Worm (Caenorhabditis elegans) whole organism, young adult: Measurements from ENCODE around the gene nhr-104.

Experiments
- F33H1.4 ChIP-seq: fragments of 200-800 bp; sonication (Bioruptor generic); IDR thresholded peaks from 2 replicates; pipeline ENCODE4 v1.3.6; 2022; ENCODE audit warnings: missing genetic modification reagents, missing genetic modification characterization, missing compliant biosample characterization
- F55B11.4 ChIP-seq: sonication (generic microtip); optimal IDR thresholded peaks from 2 replicates; lab custom pipeline; 2016; ENCODE audit warnings: missing compliant biosample characterization, missing genetic modification characterization, borderline replicate concordance; ENCODE audit not compliant: insufficient read depth
- ama-1 ChIP-seq, 3 experiments: fragments of 150-350 bp in 1 of 3; sonication (generic microtip) in 2 of 3; optimal IDR thresholded peaks; 2 replicates each; lab custom pipeline; 2014 to 2018; ENCODE audit warnings: missing biosample characterization in 2 of 3, missing genetic modification characterization in 2 of 3, missing genetic modification reagents in 2 of 3
- bed-2 ChIP-seq: fragments of 200-800 bp; sonication (Bioruptor generic); IDR thresholded peaks from 2 replicates; pipeline ENCODE4 v1.3.6; 2022; ENCODE audit warnings: missing genetic modification reagents, missing genetic modification characterization, missing compliant biosample characterization
- ceh-27 ChIP-seq: fragments of 200-800 bp; sonication (Bioruptor generic); optimal IDR thresholded peaks from 2 replicates; lab custom pipeline; 2018; ENCODE audit warnings: mild to moderate bottlenecking, missing genetic modification characterization, moderate library complexity, missing compliant biosample characterization
- efl-1 ChIP-seq: fragments of 150-350 bp; optimal IDR thresholded peaks from 2 replicates; lab custom pipeline; 2014; ENCODE audit warnings: missing biosample characterization, missing genetic modification reagents, missing genetic modification characterization
- nfya-2 ChIP-seq: fragments of 200-800 bp; sonication (Bioruptor generic); IDR thresholded peaks from 2 replicates; pipeline ENCODE4 v1.3.6; 2022; ENCODE audit warnings: missing genetic modification reagents, missing genetic modification characterization, missing compliant biosample characterization
- unc-62 ChIP-seq: fragments of 150-350 bp; optimal IDR thresholded peaks from 2 replicates; lab custom pipeline; 2014; ENCODE audit warnings: missing biosample characterization, missing genetic modification reagents, missing genetic modification characterization

DNA sequence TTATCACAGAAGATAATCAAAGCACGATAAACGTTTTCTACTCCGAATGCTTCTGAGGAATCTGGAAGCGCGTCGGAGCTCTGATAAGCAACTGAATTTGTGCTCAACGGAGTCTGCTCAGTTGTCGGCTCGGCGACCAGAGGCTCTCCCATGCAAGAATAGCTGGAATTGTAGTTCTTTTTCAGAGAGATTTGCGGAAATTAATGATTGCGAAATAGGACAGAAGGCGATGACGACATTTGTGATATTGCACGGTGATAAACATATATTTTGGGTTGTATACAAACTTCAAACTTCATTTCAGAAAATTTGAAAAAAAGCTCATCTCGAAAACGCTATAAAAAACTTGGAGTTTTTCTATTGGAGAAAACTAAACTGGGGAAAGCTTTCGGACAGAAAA is 21.3 kb upstream of the nhr-104 start, which contains the start of gene H06H21.37:
- no peak for TF ChIP-seq F33H1.4 (GFP tag; lab: Robert Waterston, UW)
- no peak for TF ChIP-seq F55B11.4 (tag; lab: Kevin White, UChicago)
- TF ChIP-seq efl-1 (GFP tag; lab: Kevin White, UChicago), result no peak
- no peak for TF ChIP-seq ama-1 (optimal IDR thresholded peaks at IDR 0.05; lab: Kevin White, UChicago)
- TF ChIP-seq ama-1 (GFP tag; optimal IDR thresholded peaks at IDR 0.05; lab: Kevin White, UChicago), result no peak
- TF ChIP-seq bed-2 (GFP tag; lab: Robert Waterston, UW), result no peak
- no peak for TF ChIP-seq nfya-2 (GFP tag; lab: Robert Waterston, UW)
- no peak for TF ChIP-seq ceh-27
- no peak for TF ChIP-seq unc-62 (GFP tag; lab: Kevin White, UChicago)
